Fruit fly (Drosophila melanogaster) whole organism, embryonic: ENCODE results near the gene salr.

Experiments used
- CG10979 ChIP-seq: fragments of 200-800 bp; sonication (Bioruptor generic); optimal IDR thresholded peaks from 2 replicates; lab custom pipeline; 2018; ENCODE audit warnings: missing biosample characterization, mild to moderate bottlenecking, missing genetic modification characterization, moderate library complexity
- CG12236 ChIP-seq: fragments of 200-800 bp; sonication (Bioruptor generic); optimal IDR thresholded peaks from 2 replicates; lab custom pipeline; 2016; ENCODE audit warnings: missing biosample characterization, missing genetic modification characterization
- CG13424 ChIP-seq: fragments of 200-800 bp; sonication (Bioruptor generic); optimal IDR thresholded peaks from 2 replicates; lab custom pipeline; 2019; ENCODE audit warnings: missing biosample characterization, mild to moderate bottlenecking, missing genetic modification characterization, moderate library complexity
- CG14014 ChIP-seq: fragments of 200-800 bp; sonication (Bioruptor generic); IDR thresholded peaks from 2 replicates; pipeline ENCODE4 v1.3.6; 2022; ENCODE audit warnings: missing biosample characterization, missing genetic modification characterization
- CG1603 ChIP-seq: fragments of 200-800 bp; sonication (Bioruptor generic); optimal IDR thresholded peaks from 2 replicates; lab custom pipeline; 2019; ENCODE audit warnings: missing biosample characterization, mild to moderate bottlenecking, missing genetic modification characterization, moderate library complexity
- CG17361 ChIP-seq: fragments of 200-800 bp; sonication (Bioruptor generic); IDR thresholded peaks from 3 replicates; pipeline ENCODE4 v1.3.6; 2022; ENCODE audit warnings: missing biosample characterization, missing genetic modification characterization
- CG17612 ChIP-seq: fragments of 200-800 bp; sonication (Bioruptor generic); IDR thresholded peaks from 2 replicates; pipeline ENCODE4 v1.3.6; 2022; ENCODE audit warnings: missing biosample characterization, missing genetic modification characterization
- CG17829 ChIP-seq: fragments of 200-800 bp; optimal IDR thresholded peaks from 2 replicates; lab custom pipeline; 2019; ENCODE audit warnings: missing biosample characterization, mild to moderate bottlenecking, missing genetic modification characterization, moderate library complexity
- CG18764 ChIP-seq: fragments of 200-800 bp; sonication (Bioruptor generic); optimal IDR thresholded peaks from 3 replicates; lab custom pipeline; 2016; ENCODE audit warnings: missing biosample characterization, missing genetic modification characterization
- CG2116 ChIP-seq: fragments of 200-800 bp; sonication (Bioruptor generic); optimal IDR thresholded peaks from 3 replicates; lab custom pipeline; 2018; ENCODE audit warnings: missing biosample characterization, mild to moderate bottlenecking, missing genetic modification characterization
- CG30431 ChIP-seq: fragments of 200-800 bp; sonication (Bioruptor generic); optimal IDR thresholded peaks from 2 replicates; lab custom pipeline; 2017; ENCODE audit warnings: missing biosample characterization, missing genetic modification characterization
- CG31365 ChIP-seq: fragments of 200-800 bp; sonication (Bioruptor generic); optimal IDR thresholded peaks from 2 replicates; lab custom pipeline; 2018; ENCODE audit warnings: missing biosample characterization, mild to moderate bottlenecking, missing genetic modification characterization
- CG32772 ChIP-seq: fragments of 200-800 bp; sonication (Bioruptor generic); IDR thresholded peaks from 2 replicates; pipeline ENCODE4 v1.3.6; 2022; ENCODE audit warnings: missing biosample characterization, missing genetic modification characterization
- CG42726 ChIP-seq: fragments of 200-800 bp; sonication (Bioruptor generic); IDR thresholded peaks from 2 replicates; pipeline ENCODE4 v1.3.6; 2022; ENCODE audit warnings: missing biosample characterization, missing genetic modification characterization; ENCODE audit not compliant: partially characterized antibody
- CG4328 ChIP-seq: fragments of 200-800 bp; sonication (Bioruptor generic); optimal IDR thresholded peaks from 3 replicates; lab custom pipeline; 2017; ENCODE audit warnings: missing biosample characterization, missing genetic modification reagents, missing genetic modification characterization
- CG43689 ChIP-seq: fragments of 200-800 bp; sonication (Bioruptor generic); IDR thresholded peaks from 2 replicates; pipeline ENCODE4 v1.3.6; 2022; ENCODE audit warnings: missing biosample characterization, missing genetic modification characterization
- CG4820 ChIP-seq: fragments of 200-800 bp; sonication (Bioruptor generic); optimal IDR thresholded peaks from 3 replicates; lab custom pipeline; 2016; ENCODE audit warnings: missing biosample characterization, missing genetic modification characterization
- CG5245 ChIP-seq: fragments of 200-800 bp; sonication (Bioruptor generic); optimal IDR thresholded peaks from 3 replicates; lab custom pipeline; 2016; ENCODE audit warnings: missing biosample characterization, missing genetic modification characterization
- CG6683 ChIP-seq: fragments of 200-800 bp; sonication (Bioruptor generic); optimal IDR thresholded peaks from 2 replicates; lab custom pipeline; 2017; ENCODE audit warnings: missing biosample characterization, mild to moderate bottlenecking, missing genetic modification characterization, missing genetic modification reagents
- CG6689 ChIP-seq: fragments of 200-800 bp; sonication (Bioruptor generic); IDR thresholded peaks from 2 replicates; pipeline ENCODE4 v1.3.6; 2022; ENCODE audit warnings: missing biosample characterization, missing genetic modification characterization
- CG8290 ChIP-seq, 3 experiments: fragments of 200-800 bp; sonication (Bioruptor generic); optimal IDR thresholded peaks; 2 replicates each; lab custom pipeline; 2016 to 2019; ENCODE audit warnings: missing biosample characterization in 3 of 3, missing genetic modification characterization in 3 of 3, mild to moderate bottlenecking in 2 of 3, moderate library complexity in 1 of 3
- Camta ChIP-seq: fragments of 200-800 bp; sonication (Bioruptor generic); optimal IDR thresholded peaks from 2 replicates; lab custom pipeline; 2016; ENCODE audit warnings: missing biosample characterization, missing genetic modification characterization
- Dfd ChIP-seq, 2 experiments: fragments of >200 bp; optimal IDR thresholded peaks; 2 replicates each; lab custom pipeline; 2017; ENCODE audit warnings: missing biosample characterization in 2 of 2, missing genetic modification characterization in 2 of 2
- Dip3 ChIP-seq: fragments of 200-800 bp; sonication (Bioruptor generic); optimal IDR thresholded peaks from 3 replicates; lab custom pipeline; 2016; ENCODE audit warnings: missing biosample characterization, missing genetic modification characterization
- HHEX ChIP-seq: fragments of 200-800 bp; sonication (Bioruptor generic); optimal IDR thresholded peaks from 3 replicates; lab custom pipeline; 2017; ENCODE audit warnings: missing biosample characterization, mild to moderate bottlenecking, missing genetic modification characterization, missing genetic modification reagents
- HLH3B ChIP-seq: fragments of 200-800 bp; sonication (Bioruptor generic); IDR thresholded peaks from 2 replicates; pipeline ENCODE4 v1.3.6; 2022; ENCODE audit warnings: missing biosample characterization, missing genetic modification characterization
- Hr39 ChIP-seq: fragments of >200 bp; optimal IDR thresholded peaks from 2 replicates; lab custom pipeline; 2017
- NfI ChIP-seq: fragments of 200-800 bp; sonication (Bioruptor generic); optimal IDR thresholded peaks from 3 replicates; lab custom pipeline; 2018; ENCODE audit warnings: missing biosample characterization, mild to moderate bottlenecking, missing genetic modification characterization, moderate library complexity
- Ptx1 ChIP-seq: fragments of 200-800 bp; sonication (Bioruptor generic); IDR thresholded peaks from 2 replicates; pipeline ENCODE4 v1.3.6; 2022; ENCODE audit warnings: missing biosample characterization, missing genetic modification characterization
- Scr ChIP-seq: fragments of 200-800 bp; sonication (Bioruptor generic); IDR thresholded peaks from 2 replicates; pipeline ENCODE4 v1.3.6; 2022; ENCODE audit warnings: missing biosample characterization, missing genetic modification characterization; ENCODE audit not compliant: partially characterized antibody
- Sox100B ChIP-seq: fragments of 200-800 bp; sonication (Bioruptor generic); optimal IDR thresholded peaks from 3 replicates; lab custom pipeline; 2018; ENCODE audit warnings: missing biosample characterization, mild to moderate bottlenecking, missing genetic modification characterization
- TFAM ChIP-seq: fragments of 200-800 bp; sonication (Bioruptor generic); optimal IDR thresholded peaks from 2 replicates; lab custom pipeline; 2017; ENCODE audit warnings: missing biosample characterization, missing genetic modification characterization, inconsistent platforms
- bcd ChIP-seq: fragments of 200-800 bp; sonication (Bioruptor generic); optimal IDR thresholded peaks from 2 replicates; lab custom pipeline; 2017; ENCODE audit warnings: missing biosample characterization, mild to moderate bottlenecking, missing genetic modification characterization
- cg ChIP-seq: fragments of 200-800 bp; sonication (Bioruptor generic); optimal IDR thresholded peaks from 3 replicates; lab custom pipeline; 2019; ENCODE audit warnings: missing biosample characterization, mild to moderate bottlenecking, missing genetic modification characterization, moderate library complexity
- ci ChIP-seq: fragments of 200-800 bp; sonication (Bioruptor generic); IDR thresholded peaks from 3 replicates; pipeline ENCODE4 v1.3.6; 2022; ENCODE audit warnings: missing biosample characterization, missing genetic modification characterization
- croc ChIP-seq: fragments of 200-800 bp; sonication (Bioruptor generic); conservative IDR thresholded peaks from 3 replicates; pipeline ENCODE4 v1.3.6; 2022; ENCODE audit warnings: missing biosample characterization, missing genetic modification characterization
- fd102C ChIP-seq: fragments of 200-800 bp; sonication (Bioruptor generic); optimal IDR thresholded peaks from 2 replicates; lab custom pipeline; 2018; ENCODE audit warnings: missing biosample characterization, mild to moderate bottlenecking, missing genetic modification characterization, moderate library complexity
- fd96Cb ChIP-seq: fragments of 200-800 bp; sonication (Bioruptor generic); optimal IDR thresholded peaks from 2 replicates; lab custom pipeline; 2018; ENCODE audit warnings: missing biosample characterization, mild to moderate bottlenecking, missing genetic modification characterization, moderate library complexity
- fru ChIP-seq: fragments of >200 bp; optimal IDR thresholded peaks from 2 replicates; lab custom pipeline; 2017
- ftz-f1 ChIP-seq: fragments of 200-800 bp; sonication (Bioruptor generic); optimal IDR thresholded peaks from 2 replicates; lab custom pipeline; 2016; ENCODE audit warnings: missing biosample characterization, missing genetic modification characterization
- gcm2 ChIP-seq: fragments of 200-800 bp; sonication (Bioruptor generic); optimal IDR thresholded peaks from 2 replicates; lab custom pipeline; 2016; ENCODE audit warnings: missing biosample characterization, missing genetic modification characterization
- gem ChIP-seq: fragments of 200-800 bp; sonication (Bioruptor generic); optimal IDR thresholded peaks from 2 replicates; lab custom pipeline; 2019; ENCODE audit warnings: missing biosample characterization, mild to moderate bottlenecking, missing genetic modification characterization, moderate library complexity
- grau ChIP-seq: fragments of 200-800 bp; optimal IDR thresholded peaks from 3 replicates; lab custom pipeline; 2019; ENCODE audit warnings: missing biosample characterization, mild to moderate bottlenecking, missing genetic modification characterization, moderate library complexity
- lilli ChIP-seq: fragments of 200-800 bp; sonication (Bioruptor generic); optimal IDR thresholded peaks from 3 replicates; lab custom pipeline; 2016; ENCODE audit warnings: missing biosample characterization, missing genetic modification characterization
- pita ChIP-seq: fragments of 200-800 bp; sonication (Bioruptor generic); optimal IDR thresholded peaks from 2 replicates; lab custom pipeline; 2017; ENCODE audit warnings: missing biosample characterization, mild to moderate bottlenecking, missing genetic modification characterization
- ro ChIP-seq: fragments of 200-800 bp; sonication (Bioruptor generic); IDR thresholded peaks from 2 replicates; pipeline ENCODE4 v1.3.6; 2022; ENCODE audit warnings: missing biosample characterization, missing genetic modification characterization
- sqz ChIP-seq: fragments of 200-800 bp; sonication (Bioruptor generic); optimal IDR thresholded peaks from 3 replicates; lab custom pipeline; 2018; ENCODE audit warnings: missing biosample characterization, mild to moderate bottlenecking, missing genetic modification characterization
- tin ChIP-seq: fragments of 200-800 bp; sonication (Bioruptor generic); optimal IDR thresholded peaks from 3 replicates; lab custom pipeline; 2016; ENCODE audit warnings: missing biosample characterization, missing genetic modification characterization
- vvl ChIP-seq: fragments of 200-800 bp; sonication (Bioruptor generic); IDR thresholded peaks from 2 replicates; pipeline ENCODE4 v1.3.6; 2022; ENCODE audit warnings: missing biosample characterization, missing genetic modification characterization
- wek ChIP-seq: fragments of 200-800 bp; sonication (Bioruptor generic); optimal IDR thresholded peaks from 3 replicates; lab custom pipeline; 2018; ENCODE audit warnings: missing biosample characterization, mild to moderate bottlenecking, missing genetic modification characterization, moderate library complexity
- wor ChIP-seq: fragments of 200-800 bp; sonication (Bioruptor generic); IDR thresholded peaks from 2 replicates; pipeline ENCODE4 v1.3.6; 2022; ENCODE audit warnings: missing biosample characterization, missing genetic modification characterization
- z ChIP-seq: fragments of 200-800 bp; sonication (Bioruptor generic); IDR thresholded peaks from 3 replicates; pipeline ENCODE4 v1.3.6; 2022; ENCODE audit warnings: missing biosample characterization, missing genetic modification characterization

Gene salr

DNA sequence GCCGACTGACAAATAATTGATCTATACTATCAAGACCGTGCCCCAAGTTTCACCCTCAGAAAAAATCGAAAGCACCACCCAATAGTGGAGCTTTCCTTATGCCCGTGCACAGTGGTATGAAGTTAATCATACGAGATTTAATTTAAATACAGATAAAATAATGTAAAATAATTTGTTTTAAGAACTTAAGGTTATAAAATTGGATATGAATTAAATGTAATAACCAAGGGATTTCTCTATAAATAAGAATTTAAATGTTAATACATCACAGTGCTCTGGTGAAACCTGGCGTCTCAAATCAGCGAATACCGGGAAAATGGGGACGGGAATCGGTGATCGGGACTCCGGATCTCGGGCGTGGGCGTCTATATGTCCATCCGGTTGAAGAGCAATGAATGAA is 44.4 kb downstream of the salr start (continued):
- TF ChIP-seq CG8290 (GFP tag; optimal IDR thresholded peaks at IDR 0.05; lab: Kevin White, UChicago) (no peak), CG8290 (tag; optimal IDR thresholded peaks at IDR 0.05; lab: Kevin White, UChicago) (no peak), Dip3 (GFP tag; lab: Kevin White, UChicago) (no peak), gem (tag; lab: Kevin White, UChicago) (peak; percentile 53), CG6683 (GFP tag; lab: Kevin White, UChicago) (no peak), CG12236 (GFP tag; lab: Kevin White, UChicago) (no peak), vvl (GFP tag; lab: Robert Waterston, UW) (peak; percentile 68; the same call in 1 of the 2 replicates), ftz-f1 (GFP tag; lab: Kevin White, UChicago) (no peak), CG10979 (tag; lab: Kevin White, UChicago) (peak; percentile 15), CG4820 (no peak), fru (no peak), CG43689 (GFP tag; lab: Robert Waterston, UW) (no peak), CG13424 (no peak), TFAM (GFP tag; lab: Kevin White, UChicago) (no peak), CG42726 (GFP tag; lab: Robert Waterston, UW) (no peak), CG18764 (GFP tag; lab: Kevin White, UChicago) (no peak), ro (no peak), CG17612 (no peak), HLH3B (GFP tag; lab: Robert Waterston, UW) (0 out of 2 replicates have a peak, but pooled peaks have one; percentile 25), HHEX (GFP tag; lab: Kevin White, UChicago) (no peak), wek (no peak), CG32772 (no peak), Dfd (GFP tag; optimal IDR thresholded peaks at IDR 0.05; lab: Kevin White, UChicago) (no peak), Sox100B (no peak), grau (tag; lab: Kevin White, UChicago) (no peak), Scr (GFP tag; lab: Robert Waterston, UW) (no peak), gcm2 (GFP tag; lab: Kevin White, UChicago) (no peak), CG30431 (GFP tag; lab: Kevin White, UChicago) (no peak), CG17829 (tag; lab: Kevin White, UChicago) (no peak), pita (no peak), z (GFP tag; lab: Robert Waterston, UW) (no peak), lilli (no peak), fd102C (GFP tag; lab: Kevin White, UChicago) (no peak), cg (GFP tag; lab: Kevin White, UChicago) (no peak), Camta (GFP tag; lab: Kevin White, UChicago) (no peak), fd96Cb (no peak), NfI (GFP tag; lab: Kevin White, UChicago) (no peak), CG6689 (0 out of 2 replicates have a peak, but pooled peaks have one; percentile 23), sqz (GFP tag; lab: Kevin White, UChicago) (no peak), CG14014 (GFP tag; lab: Robert Waterston, UW) (no peak), tin (no peak), wor (GFP tag; lab: Robert Waterston, UW) (no peak), CG1603 (tag; lab: Kevin White, UChicago) (no peak), CG4328 (GFP tag; lab: Kevin White, UChicago) (no peak), CG31365 (tag; lab: Kevin White, UChicago) (no peak), Hr39 (lab: Kevin White, UChicago) (no peak), CG2116 (no peak), Ptx1 (no peak), ci (GFP tag; lab: Robert Waterston, UW) (0 out of 3 replicates have a peak, but pooled peaks have one; percentile 10), bcd (GFP tag; lab: Kevin White, UChicago) (no peak), CG17361 (0 out of 3 replicates have a peak, but pooled peaks have one; percentile 24), croc (no peak), CG5245 (GFP tag; lab: Kevin White, UChicago) (no peak)
